Worm (Caenorhabditis elegans): ENCODE measurements around the gene cdc-73.

ce11 chrIV:4005166-4005565, 37.2 kb upstream of the cdc-73 start:
- TF ChIP-seq him-1 (tag; optimal IDR thresholded peaks at IDR 0.05) (no peak), dao-5 (tag; optimal IDR thresholded peaks at IDR 0.05) (no peak), W03F9.2 (tag; optimal IDR thresholded peaks at IDR 0.05) (no peak)
